Worm (Caenorhabditis elegans) whole organism, L3 larva: Measurements from ENCODE around the gene K07F5.15.

Experiments
- nhr-12 ChIP-seq: fragments of 150-350 bp; optimal IDR thresholded peaks from 2 replicates; lab custom pipeline; 2014; ENCODE audit warnings: missing biosample characterization, missing genetic modification characterization
- unc-39 ChIP-seq: sonication (generic microtip); optimal IDR thresholded peaks from 4 replicates; lab custom pipeline; 2017; ENCODE audit warnings: missing biosample characterization, missing genetic modification characterization

ce11 chrIV:9848075-9848474, 16.8 kb upstream of the K07F5.15 start, which contains the start of gene K07F5.7:
- TF ChIP-seq nhr-12 (tag; lab: Kevin White, UChicago) (no peak), unc-39 (tag; lab: Kevin White, UChicago) (no peak)
